Worm (Caenorhabditis elegans): ENCODE results near the gene smex-2.

Gene smex-2

DNA sequence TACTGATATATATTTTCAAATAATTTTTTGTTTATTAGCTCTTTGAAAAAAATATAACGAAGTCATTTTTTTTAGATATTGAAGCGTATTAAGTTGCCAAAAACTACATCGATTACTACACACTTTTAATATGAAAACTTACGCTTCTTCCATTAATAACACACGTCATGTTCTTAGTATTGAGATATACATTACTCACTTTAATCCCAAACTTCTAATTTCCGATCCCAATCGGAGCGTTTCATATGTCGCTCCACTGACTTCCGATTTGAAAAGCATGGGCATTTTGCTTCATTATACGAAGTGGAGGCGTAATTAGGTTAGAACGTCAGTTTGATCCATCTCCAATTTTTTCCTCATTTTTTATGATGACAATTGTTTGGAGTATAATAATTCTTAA is 39.6 kb upstream of the smex-2 start:
- no peak for TF ChIP-seq cebp-2 (GFP tag; IDR thresholded peaks at IDR 0.05)
- TF ChIP-seq ceh-27 (GFP tag; optimal IDR thresholded peaks at IDR 0.05), result no peak
- no peak for TF ChIP-seq ztf-28 (GFP tag; IDR thresholded peaks at IDR 0.05)
- TF ChIP-seq egrh-3 (GFP tag; IDR thresholded peaks at IDR 0.05), result no peak
- TF ChIP-seq dpff-1 (tag; optimal IDR thresholded peaks at IDR 0.05), result no peak
- TF ChIP-seq C17E4.6 (GFP tag; IDR thresholded peaks at IDR 0.05), result no peak
- TF ChIP-seq lir-1 (GFP tag; conservative IDR thresholded peaks at IDR 0.05), result no peak
- no peak for TF ChIP-seq attf-3 (GFP tag; conservative IDR thresholded peaks at IDR 0.05)
- no peak for TF ChIP-seq F57A8.1 (GFP tag; optimal IDR thresholded peaks at IDR 0.05)
- no peak for TF ChIP-seq nhr-90 (tag; optimal IDR thresholded peaks at IDR 0.05)
- TF ChIP-seq hrde-1 (tag; optimal IDR thresholded peaks at IDR 0.05; ENCODE audit: borderline replicate concordance), result no peak
- no peak for TF ChIP-seq akir-1 (GFP tag; optimal IDR thresholded peaks at IDR 0.05)
- no peak for TF ChIP-seq madf-10 (tag; optimal IDR thresholded peaks at IDR 0.05)

DNA sequence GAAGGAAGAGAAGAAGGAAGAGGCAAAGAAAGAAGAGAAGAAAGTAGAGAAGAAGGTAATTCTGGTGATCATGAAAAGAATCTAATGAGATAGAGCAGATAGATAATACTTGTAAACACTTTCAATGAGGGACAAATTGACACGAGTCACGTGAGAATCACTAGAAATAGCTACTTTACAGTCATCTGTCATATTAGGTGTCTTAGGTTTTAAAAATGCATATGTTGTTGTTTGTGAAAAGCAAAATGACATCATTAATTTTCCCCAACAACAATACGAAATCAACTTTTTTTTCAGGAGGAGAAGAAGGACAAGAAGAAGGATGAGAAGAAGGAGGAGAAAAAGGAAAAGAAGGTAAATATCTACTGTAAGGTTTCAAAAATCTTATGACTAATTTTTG is 35.9 kb upstream of the smex-2 start:
- TF ChIP-seq Y95B8A.8 (GFP tag; IDR thresholded peaks at IDR 0.05) (no peak), F39B2.1 (GFP tag; IDR thresholded peaks at IDR 0.05) (no peak), egl-44 (GFP tag; IDR thresholded peaks at IDR 0.05) (no peak), athp-1 (tag; optimal IDR thresholded peaks at IDR 0.05) (no peak), hsf-1 (GFP tag; IDR thresholded peaks at IDR 0.05) (no peak), him-1 (tag; optimal IDR thresholded peaks at IDR 0.05) (no peak), Y53F4B.3 (GFP tag; IDR thresholded peaks at IDR 0.05) (no peak), ztf-6 (GFP tag; IDR thresholded peaks at IDR 0.05) (no peak), ztf-3 (GFP tag; optimal IDR thresholded peaks at IDR 0.05) (no peak), let-526 (GFP tag; IDR thresholded peaks at IDR 0.05) (no peak), T26A5.8 (tag; optimal IDR thresholded peaks at IDR 0.05) (no peak), C17E4.6 (GFP tag; IDR thresholded peaks at IDR 0.05) (no peak), snpc-3.4 (tag; optimal IDR thresholded peaks at IDR 0.05) (no peak)

DNA sequence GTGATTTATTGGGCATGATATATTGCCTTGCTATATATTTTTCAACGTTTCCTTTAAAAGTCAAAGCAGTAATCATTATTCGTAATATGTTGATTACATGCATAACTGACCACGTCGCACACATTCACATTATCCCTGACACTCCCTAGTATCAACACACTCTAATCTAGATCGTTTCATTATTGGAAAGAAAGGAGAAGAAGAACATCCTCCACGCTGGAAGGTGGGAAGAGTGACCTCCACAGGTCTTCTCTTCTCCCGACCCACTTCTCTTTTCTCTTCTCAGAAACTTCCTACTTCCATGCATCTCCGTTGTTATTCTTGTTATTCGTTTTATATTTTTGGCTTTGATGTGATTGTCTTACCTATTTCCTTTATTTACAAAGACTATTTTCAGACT is 34.8 kb upstream of the smex-2 start, which contains the start of gene txdc-12.2:
TSS of gene txdc-12.2 (plus strand) at position 396 of the 400 bp plus-strand sequence.
- TF ChIP-seq madf-6 (GFP tag; IDR thresholded peaks at IDR 0.05) (no peak), lin-40 (tag; optimal IDR thresholded peaks at IDR 0.05) (no peak), K12H6.12 (tag; optimal IDR thresholded peaks at IDR 0.05) (no peak), repo-1 (tag; optimal IDR thresholded peaks at IDR 0.05) (no peak), rpc-1 (optimal IDR thresholded peaks at IDR 0.05) (no peak), rpc-1 (tag; optimal IDR thresholded peaks at IDR 0.05) (no peak), egl-44 (GFP tag; IDR thresholded peaks at IDR 0.05) (no peak), ccch-3 (GFP tag; optimal IDR thresholded peaks at IDR 0.05) (no peak)

DNA sequence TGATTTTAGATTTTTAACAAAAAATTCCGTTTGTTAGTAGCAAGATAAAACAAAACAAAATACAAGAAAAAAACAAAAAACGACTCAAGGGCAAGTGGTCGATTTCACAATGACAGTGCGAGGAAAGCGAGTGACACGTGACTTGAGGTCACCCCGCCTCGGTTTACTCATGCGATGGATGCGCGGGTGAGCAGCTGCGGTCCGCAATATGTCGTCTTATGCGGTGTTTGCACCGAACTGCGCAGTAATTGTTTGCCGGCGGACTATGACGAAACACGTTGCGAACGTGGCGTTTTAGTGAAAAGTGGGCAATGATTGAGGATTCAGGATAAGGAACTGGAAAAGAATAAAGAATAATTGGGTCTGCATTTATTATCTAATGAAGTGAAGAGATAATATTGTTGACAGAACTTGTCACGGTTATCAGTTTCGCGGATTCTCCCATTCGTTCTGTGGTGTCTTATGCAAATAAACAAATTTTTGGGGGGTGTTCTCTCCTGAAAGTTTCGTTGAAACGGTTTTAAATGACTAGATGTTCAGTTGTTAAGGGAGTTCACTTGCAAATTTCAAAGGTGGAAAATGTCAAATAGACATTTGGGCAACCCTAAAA is 32.2 kb upstream of the smex-2 start:
- TF ChIP-seq egl-18 (GFP tag; IDR thresholded peaks at IDR 0.05) (no peak), lin-35 (GFP tag; optimal IDR thresholded peaks at IDR 0.05) (peak in 1 of 3 experiments; percentile 45), lin-40 (tag; optimal IDR thresholded peaks at IDR 0.05) (peak; percentile 70), akir-1 (GFP tag; optimal IDR thresholded peaks at IDR 0.05) (peak; percentile 40), C06A6.2 (GFP tag; conservative IDR thresholded peaks at IDR 0.05) (0 out of 2 replicates have a peak, but pooled peaks have one; percentile 30), somi-1 (GFP tag; optimal IDR thresholded peaks at IDR 0.05) (peak; percentile 31), F39B2.1 (GFP tag; IDR thresholded peaks at IDR 0.05) (no peak), ztf-22 (GFP tag; optimal IDR thresholded peaks at IDR 0.05) (no peak), zim-3 (tag; optimal IDR thresholded peaks at IDR 0.05) (no peak), lir-1 (GFP tag; conservative IDR thresholded peaks at IDR 0.05) (no peak), hmg-1.2 (GFP tag; IDR thresholded peaks at IDR 0.05) (peak; percentile 34; the same call in 1 of the 2 replicates), T07F8.4 (tag; optimal IDR thresholded peaks at IDR 0.05) (no peak), sdz-38 (tag; optimal IDR thresholded peaks at IDR 0.05) (no peak), mes-4 (tag; optimal IDR thresholded peaks at IDR 0.05) (no peak), D2030.7 (GFP tag; IDR thresholded peaks at IDR 0.05) (no peak), bed-2 (GFP tag; IDR thresholded peaks at IDR 0.05) (no peak), ceh-58 (GFP tag; IDR thresholded peaks at IDR 0.05) (no peak), athp-1 (tag; optimal IDR thresholded peaks at IDR 0.05) (no peak), madf-10 (tag; optimal IDR thresholded peaks at IDR 0.05) (no peak)
